Worm (Caenorhabditis elegans): ENCODE data around the gene Y44A6C.2.

DNA sequence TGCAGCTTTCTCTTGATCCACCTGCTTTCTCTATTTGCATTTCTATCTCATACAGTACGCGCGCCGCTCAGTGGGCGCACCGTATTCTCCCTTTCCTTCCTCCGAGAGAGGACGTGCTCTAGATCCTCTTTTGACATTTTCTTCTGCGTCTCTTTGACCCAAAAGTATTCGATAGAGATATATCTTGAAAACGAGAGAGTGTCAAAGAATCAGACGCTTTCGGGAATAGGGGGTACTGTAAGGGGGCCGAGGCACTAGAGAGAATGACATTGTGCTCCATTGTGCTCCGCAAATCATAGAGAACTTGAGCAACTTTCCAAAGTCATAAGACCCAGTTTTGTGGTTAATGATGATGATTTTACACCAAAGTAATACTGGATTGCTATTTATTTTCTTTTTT is 27.1 kb downstream of the Y44A6C.2 start:
- TF ChIP-seq nhr-25 (tag; optimal IDR thresholded peaks at IDR 0.05), result no peak
- TF ChIP-seq nhr-77 (tag; optimal IDR thresholded peaks at IDR 0.05), result no peak
- TF ChIP-seq mdl-1 (tag; optimal IDR thresholded peaks at IDR 0.05), result no peak
- no peak for TF ChIP-seq elt-3 (tag; optimal IDR thresholded peaks at IDR 0.05)

All from whole organism, L3 larva.